Worm (Caenorhabditis elegans) whole organism, L1 larva: ENCODE results near the gene Y48A6B.3.

Source experiments
- nhr-237 ChIP-seq: fragments of 150-350 bp; optimal IDR thresholded peaks from 2 replicates; lab custom pipeline; 2014; ENCODE audit warnings: missing biosample characterization, missing genetic modification characterization
- skn-1 ChIP-seq: fragments of 150-350 bp; optimal IDR thresholded peaks from 2 replicates; lab custom pipeline; 2014; ENCODE audit warnings: missing biosample characterization, missing genetic modification characterization
- ztf-11 ChIP-seq, 2 experiments: sonication (generic microtip); optimal IDR thresholded peaks; 2 replicates each; lab custom pipeline; 2016 to 2017; ENCODE audit warnings: missing genetic modification characterization in 2 of 2, missing biosample characterization in 1 of 2, missing compliant biosample characterization in 1 of 2

DNA sequence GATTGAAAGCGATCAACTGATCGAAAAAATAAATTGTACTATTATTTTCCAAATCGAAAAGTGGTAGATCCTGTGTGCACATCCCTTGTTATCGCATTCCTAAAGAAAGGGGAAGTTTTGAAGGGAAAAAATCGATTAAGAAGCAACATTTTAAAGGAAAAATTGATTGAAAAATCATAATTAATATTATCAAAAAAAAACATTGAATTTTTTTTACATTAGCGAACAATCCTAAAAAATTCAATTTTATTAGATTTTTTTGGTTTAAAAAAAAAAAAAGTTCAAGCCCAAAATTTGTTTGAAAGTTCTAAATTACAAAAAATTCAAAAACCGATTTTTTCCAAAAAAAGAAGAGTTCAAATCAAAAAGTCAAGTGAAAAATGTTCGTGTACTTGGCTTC is 12.9 kb upstream of the Y48A6B.3 start, which contains the start of gene dmsr-5:
- TF ChIP-seq skn-1 (tag; lab: Kevin White, UChicago) (no peak), nhr-237 (tag; lab: Kevin White, UChicago) (no peak), ztf-11 (tag; optimal IDR thresholded peaks at IDR 0.05; lab: Kevin White, UChicago) (no peak)
